Worm (Caenorhabditis elegans): ENCODE data around the gene rab-3.

- no peak for TF ChIP-seq unc-62 (GFP tag; optimal IDR thresholded peaks at IDR 0.05 in 1 of 2)
- no peak for TF ChIP-seq unc-62 (tag; optimal IDR thresholded peaks at IDR 0.05)
- no peak for TF ChIP-seq aly-2 (tag; optimal IDR thresholded peaks at IDR 0.05)
- no peak for TF ChIP-seq snpc-1.2 (GFP tag; IDR thresholded peaks at IDR 0.05)
- no peak for TF ChIP-seq dpl-1 (GFP tag; optimal IDR thresholded peaks at IDR 0.05)
- no peak for TF ChIP-seq R02D3.7 (tag; optimal IDR thresholded peaks at IDR 0.05)
- TF ChIP-seq nhr-77 (tag; optimal IDR thresholded peaks at IDR 0.05), result no peak
- TF ChIP-seq unc-130 (GFP tag; optimal IDR thresholded peaks at IDR 0.05), result no peak
- no peak for TF ChIP-seq T26A8.4 (GFP tag; IDR thresholded peaks at IDR 0.05)
- TF ChIP-seq jun-1 (tag; optimal IDR thresholded peaks at IDR 0.05), result no peak
- TF ChIP-seq nhr-25 (tag; optimal IDR thresholded peaks at IDR 0.05; ENCODE audit: borderline replicate concordance, insufficient read depth), result no peak
- TF ChIP-seq gei-8 (GFP tag; optimal IDR thresholded peaks at IDR 0.05), result no peak
These were observed 2.9 kb upstream of the rab-3 start, which contains the start of the genes C18A3.7 and C18A3.11 for ce11 chrII:5730343-5731083.
